Worm (Caenorhabditis elegans) whole organism, young adult: ENCODE data around the gene F07E5.7.

Experiments used
- B0261.1 ChIP-seq: sonication (generic microtip); optimal IDR thresholded peaks from 2 replicates; lab custom pipeline; 2016; ENCODE audit warnings: mild to moderate bottlenecking, missing genetic modification characterization, moderate library complexity, missing compliant biosample characterization
- K11D2.4 ChIP-seq: fragments of 200-800 bp; sonication (Bioruptor generic); IDR thresholded peaks from 2 replicates; pipeline ENCODE4 v1.3.6; 2022; ENCODE audit warnings: missing genetic modification reagents, missing genetic modification characterization, missing compliant biosample characterization
- ceh-40 ChIP-seq: fragments of 200-800 bp; sonication (Bioruptor generic); IDR thresholded peaks from 2 replicates; pipeline ENCODE4 v1.3.6; 2022; ENCODE audit warnings: missing genetic modification characterization, missing compliant biosample characterization
- die-1 ChIP-seq: sonication (generic microtip); optimal IDR thresholded peaks from 2 replicates; lab custom pipeline; 2016; ENCODE audit warnings: missing genotype, mild to moderate bottlenecking, missing genetic modification characterization, missing compliant biosample characterization
- dpl-1 ChIP-seq: fragments of 150-350 bp; optimal IDR thresholded peaks from 2 replicates; lab custom pipeline; 2014; ENCODE audit warnings: missing biosample characterization, missing genetic modification reagents, missing genetic modification characterization
- hmg-1.2 ChIP-seq: fragments of 200-800 bp; sonication (Bioruptor generic); IDR thresholded peaks from 2 replicates; pipeline ENCODE4 v1.3.6; 2022; ENCODE audit warnings: missing genetic modification reagents, missing genetic modification characterization, missing compliant biosample characterization
- lin-26 ChIP-seq: fragments of 200-800 bp; sonication (Bioruptor generic); IDR thresholded peaks from 2 replicates; pipeline ENCODE4 v1.3.6; 2022; ENCODE audit warnings: missing genetic modification reagents, missing genetic modification characterization, missing compliant biosample characterization
- nfya-1 ChIP-seq: sonication (generic microtip); optimal IDR thresholded peaks from 2 replicates; lab custom pipeline; 2017; ENCODE audit warnings: antibody characterized with exemption, missing compliant biosample characterization, missing genetic modification characterization, borderline replicate concordance; ENCODE audit not compliant: insufficient read depth
- repo-1 ChIP-seq: sonication (generic microtip); optimal IDR thresholded peaks from 2 replicates; lab custom pipeline; 2017; ENCODE audit warnings: mild to moderate bottlenecking, missing genetic modification characterization, missing compliant biosample characterization
- snpc-4 ChIP-seq, 5 experiments: fragments of 150-350 bp in 1 of 5; sonication (generic microtip) in 4 of 5; optimal IDR thresholded peaks; 2 replicates each; lab custom pipeline; 2014 to 2018; ENCODE audit warnings: missing genetic modification characterization in 5 of 5, missing biosample characterization in 3 of 5, antibody characterized with exemption in 2 of 5, mild to moderate bottlenecking in 2 of 5, missing compliant biosample characterization in 2 of 5, missing genotype in 2 of 5, moderate library complexity in 2 of 5, missing genetic modification reagents in 1 of 5

DNA sequence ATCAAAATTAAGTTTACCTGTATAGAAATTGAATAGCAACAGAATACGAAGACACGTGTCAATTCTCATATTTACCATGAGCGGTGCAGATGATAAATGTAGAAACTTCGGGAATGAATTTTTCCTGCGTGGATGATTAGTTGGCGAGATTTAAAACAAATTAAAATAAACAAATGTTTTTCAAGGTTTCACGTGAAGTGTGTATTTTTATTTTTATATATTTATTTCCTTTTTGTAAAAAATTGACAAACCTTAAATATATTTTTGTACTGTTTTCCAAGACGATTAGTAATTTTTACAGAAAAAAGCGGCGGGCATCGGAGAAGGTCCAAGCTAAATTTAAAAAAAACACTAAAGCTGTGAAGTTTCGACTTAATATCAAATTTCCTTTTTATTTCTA is 4.2 kb upstream of the F07E5.7 start, which contains the start of gene F07E5.8:
- TF ChIP-seq K11D2.4 (GFP tag; lab: Robert Waterston, UW) (no peak), dpl-1 (no peak), die-1 (tag; lab: Kevin White, UChicago) (no peak), hmg-1.2 (GFP tag; lab: Robert Waterston, UW) (no peak), lin-26 (GFP tag; lab: Robert Waterston, UW) (no peak), B0261.1 (tag; lab: Kevin White, UChicago) (no peak), nfya-1 (tag; lab: Kevin White, UChicago) (no peak), repo-1 (tag; lab: Kevin White, UChicago) (no peak), ceh-40 (GFP tag; lab: Robert Waterston, UW) (no peak), snpc-4 (GFP tag; optimal IDR thresholded peaks at IDR 0.05; lab: Kevin White, UChicago) (no peak), snpc-4 (tag; optimal IDR thresholded peaks at IDR 0.05; lab: Kevin White, UChicago) (no peak)
